Fruit fly (Drosophila melanogaster) whole organism, embryonic: ENCODE measurements around the gene CG5326.

Experiments
- B-H2 ChIP-seq: fragments of 200-800 bp; sonication (Bioruptor generic); optimal IDR thresholded peaks from 2 replicates; lab custom pipeline; 2018; ENCODE audit warnings: missing biosample characterization, mild to moderate bottlenecking, missing genetic modification characterization
- Bgb ChIP-seq: fragments of 200-800 bp; sonication (Bioruptor generic); IDR thresholded peaks from 2 replicates; pipeline ENCODE4 v1.3.6; 2022; ENCODE audit warnings: missing biosample characterization, missing genetic modification characterization; ENCODE audit not compliant: partially characterized antibody
- Blimp-1 ChIP-seq: fragments of 200-800 bp; sonication (Bioruptor generic); optimal IDR thresholded peaks from 3 replicates; lab custom pipeline; 2018; ENCODE audit warnings: missing biosample characterization, missing genetic modification characterization, mild to moderate bottlenecking, moderate library complexity, missing genetic modification reagents
- CG1233 ChIP-seq: fragments of 200-800 bp; sonication (Bioruptor generic); optimal IDR thresholded peaks from 4 replicates; lab custom pipeline; 2018; ENCODE audit warnings: missing biosample characterization, mild to moderate bottlenecking, missing genetic modification characterization
- CG12769 ChIP-seq: fragments of 200-800 bp; sonication (Bioruptor generic); optimal IDR thresholded peaks from 2 replicates; lab custom pipeline; 2019; ENCODE audit warnings: missing biosample characterization, mild to moderate bottlenecking, missing genetic modification characterization, moderate library complexity
- CG13894 ChIP-seq: fragments of 200-800 bp; sonication (Bioruptor generic); optimal IDR thresholded peaks from 3 replicates; lab custom pipeline; 2018; ENCODE audit warnings: missing biosample characterization, mild to moderate bottlenecking, missing genetic modification characterization, moderate library complexity
- CG15514 ChIP-seq: fragments of 200-800 bp; sonication (Bioruptor generic); optimal IDR thresholded peaks from 3 replicates; lab custom pipeline; 2017; ENCODE audit warnings: missing biosample characterization, missing genetic modification characterization, mild to moderate bottlenecking, moderate library complexity, missing genetic modification reagents
- CG17802 ChIP-seq: fragments of 200-800 bp; sonication (Bioruptor generic); optimal IDR thresholded peaks from 2 replicates; lab custom pipeline; 2018; ENCODE audit warnings: missing biosample characterization, mild to moderate bottlenecking, missing genetic modification characterization, moderate library complexity
- CG18619 ChIP-seq: fragments of 200-800 bp; sonication (Bioruptor generic); optimal IDR thresholded peaks from 3 replicates; lab custom pipeline; 2017; ENCODE audit warnings: missing biosample characterization, mild to moderate bottlenecking, missing genetic modification characterization
- CG2889 ChIP-seq: fragments of 200-800 bp; sonication (Bioruptor generic); IDR thresholded peaks from 3 replicates; pipeline ENCODE4 v1.3.6; 2022; ENCODE audit warnings: missing biosample characterization, missing genetic modification characterization
- CG42726 ChIP-seq: fragments of 200-800 bp; sonication (Bioruptor generic); IDR thresholded peaks from 2 replicates; pipeline ENCODE4 v1.3.6; 2022; ENCODE audit warnings: missing biosample characterization, missing genetic modification characterization; ENCODE audit not compliant: partially characterized antibody
- CG43689 ChIP-seq: fragments of 200-800 bp; sonication (Bioruptor generic); IDR thresholded peaks from 2 replicates; pipeline ENCODE4 v1.3.6; 2022; ENCODE audit warnings: missing biosample characterization, missing genetic modification characterization
- CG6765 ChIP-seq: fragments of 200-800 bp; sonication (Bioruptor generic); optimal IDR thresholded peaks from 3 replicates; lab custom pipeline; 2017; ENCODE audit warnings: missing biosample characterization, mild to moderate bottlenecking, missing genetic modification characterization
- CG8290 ChIP-seq, 3 experiments: fragments of 200-800 bp; sonication (Bioruptor generic); optimal IDR thresholded peaks; 2 replicates each; lab custom pipeline; 2016 to 2019; ENCODE audit warnings: missing biosample characterization in 3 of 3, missing genetic modification characterization in 3 of 3, mild to moderate bottlenecking in 2 of 3, moderate library complexity in 1 of 3
- CG8765 ChIP-seq: fragments of 200-800 bp; sonication (Bioruptor generic); IDR thresholded peaks from 2 replicates; pipeline ENCODE4 v1.3.6; 2022; ENCODE audit warnings: missing biosample characterization, missing genetic modification characterization
- CG9797 ChIP-seq: fragments of 200-800 bp; sonication (Bioruptor generic); optimal IDR thresholded peaks from 3 replicates; lab custom pipeline; 2018; ENCODE audit warnings: missing biosample characterization, mild to moderate bottlenecking, missing genetic modification characterization
- CTCF ChIP-seq: fragments of 200-800 bp; sonication (Bioruptor generic); optimal IDR thresholded peaks from 2 replicates; lab custom pipeline; 2017; ENCODE audit warnings: missing biosample characterization, mild to moderate bottlenecking, missing genetic modification characterization, moderate library complexity
- Dip2 ChIP-seq: fragments of 200-800 bp; sonication (Bioruptor generic); IDR thresholded peaks from 2 replicates; pipeline ENCODE4 v1.3.6; 2022; ENCODE audit warnings: missing biosample characterization, missing genetic modification characterization
- Eip74EF ChIP-seq, 2 experiments: fragments of 200-800 bp in 1 of 2; fragments of >200 bp in 1 of 2; sonication (Bioruptor generic) in 1 of 2; optimal IDR thresholded peaks; 2 replicates each; lab custom pipeline; 2017 to 2019; ENCODE audit warnings: missing biosample characterization in 2 of 2, missing genetic modification characterization in 2 of 2, mild to moderate bottlenecking in 1 of 2, moderate library complexity in 1 of 2
- Hmr ChIP-seq: fragments of 200-800 bp; sonication (Bioruptor generic); optimal IDR thresholded peaks from 3 replicates; lab custom pipeline; 2017; ENCODE audit warnings: mild to moderate bottlenecking, missing biosample characterization, missing genetic modification reagents, missing genetic modification characterization
- MTF-1 ChIP-seq: fragments of 200-800 bp; sonication (Bioruptor generic); optimal IDR thresholded peaks from 2 replicates; lab custom pipeline; 2018; ENCODE audit warnings: missing biosample characterization, mild to moderate bottlenecking, missing genetic modification characterization, borderline replicate concordance
- Med ChIP-seq: fragments of 200-800 bp; sonication (Bioruptor generic); peaks from one replicate; lab custom pipeline; 2016; ENCODE audit warnings: missing biosample characterization, missing genetic modification characterization, mild to moderate bottlenecking, inconsistent platforms, moderate library complexity
- Rx ChIP-seq: fragments of 200-800 bp; sonication (Bioruptor generic); IDR thresholded peaks from 2 replicates; pipeline ENCODE4 v1.3.6; 2022; ENCODE audit warnings: missing biosample characterization, missing genetic modification characterization
- Scr ChIP-seq: fragments of 200-800 bp; sonication (Bioruptor generic); IDR thresholded peaks from 2 replicates; pipeline ENCODE4 v1.3.6; 2022; ENCODE audit warnings: missing biosample characterization, missing genetic modification characterization; ENCODE audit not compliant: partially characterized antibody
- Sry-δ ChIP-seq: fragments of 200-800 bp; sonication (Bioruptor generic); optimal IDR thresholded peaks from 2 replicates; lab custom pipeline; 2016; ENCODE audit warnings: missing biosample characterization, missing genetic modification characterization
- TFAM ChIP-seq: fragments of 200-800 bp; sonication (Bioruptor generic); optimal IDR thresholded peaks from 2 replicates; lab custom pipeline; 2017; ENCODE audit warnings: missing biosample characterization, missing genetic modification characterization, inconsistent platforms
- chif ChIP-seq, 2 experiments: fragments of 200-800 bp; sonication (Bioruptor generic); optimal IDR thresholded peaks; 3 replicates each; lab custom pipeline; 2016; ENCODE audit warnings: missing biosample characterization in 2 of 2, missing genetic modification characterization in 2 of 2
- chinmo ChIP-seq: fragments of 200-800 bp; sonication (Bioruptor generic); IDR thresholded peaks from 4 replicates; pipeline ENCODE4 v1.3.6; 2022; ENCODE audit warnings: missing biosample characterization, missing genetic modification characterization; ENCODE audit not compliant: partially characterized antibody
- grn ChIP-seq: fragments of 200-800 bp; sonication (Bioruptor generic); optimal IDR thresholded peaks from 3 replicates; lab custom pipeline; 2017; ENCODE audit warnings: missing biosample characterization, missing genetic modification characterization
- h ChIP-seq: fragments of >200 bp; optimal IDR thresholded peaks from 2 replicates; lab custom pipeline; 2017
- inv ChIP-seq: fragments of 200-800 bp; sonication (Bioruptor generic); IDR thresholded peaks from 2 replicates; pipeline ENCODE4 v1.3.6; 2022; ENCODE audit warnings: missing biosample characterization, missing genetic modification characterization; ENCODE audit not compliant: partially characterized antibody
- oc ChIP-seq: fragments of 200-800 bp; sonication (Bioruptor generic); optimal IDR thresholded peaks from 2 replicates; lab custom pipeline; 2018; ENCODE audit warnings: missing biosample characterization, mild to moderate bottlenecking, missing genetic modification characterization, moderate library complexity
- salm ChIP-seq: fragments of 200-800 bp; sonication (Bioruptor generic); optimal IDR thresholded peaks from 2 replicates; lab custom pipeline; 2018; ENCODE audit warnings: missing biosample characterization, mild to moderate bottlenecking, missing genetic modification characterization
- sc ChIP-seq, 3 experiments: fragments of >200 bp in 2 of 3; fragments of 200-800 bp in 1 of 3; sonication (Bioruptor generic) in 1 of 3; optimal IDR thresholded peaks; 2 replicates in 2 of 3; 3 replicates in 1 of 3; lab custom pipeline; 2017; ENCODE audit warnings: mild to moderate bottlenecking in 1 of 3, missing biosample characterization in 1 of 3, missing genetic modification characterization in 1 of 3, missing genetic modification reagents in 1 of 3
- sd ChIP-seq: fragments of 200-800 bp; sonication (Bioruptor generic); optimal IDR thresholded peaks from 3 replicates; lab custom pipeline; 2018; ENCODE audit warnings: missing biosample characterization, mild to moderate bottlenecking, missing genetic modification characterization, moderate library complexity
- sens ChIP-seq: fragments of 200-800 bp; sonication (Bioruptor generic); peaks from one replicate; lab custom pipeline; 2016; ENCODE audit warnings: missing biosample characterization, missing genetic modification characterization
- slbo ChIP-seq: fragments of 200-800 bp; sonication (Bioruptor generic); IDR thresholded peaks from 2 replicates; pipeline ENCODE4 v1.3.6; 2022; ENCODE audit warnings: missing biosample characterization, missing genetic modification characterization
- tx ChIP-seq: fragments of 200-800 bp; sonication (Bioruptor generic); optimal IDR thresholded peaks from 2 replicates; lab custom pipeline; 2016; ENCODE audit warnings: missing biosample characterization, missing genetic modification characterization
- vfl ChIP-seq: fragments of 200-800 bp; sonication (Bioruptor generic); optimal IDR thresholded peaks from 2 replicates; lab custom pipeline; 2016; ENCODE audit warnings: missing biosample characterization, missing genetic modification characterization
- zf30C ChIP-seq: fragments of 200-800 bp; sonication (Bioruptor generic); optimal IDR thresholded peaks from 3 replicates; lab custom pipeline; 2018; ENCODE audit warnings: missing biosample characterization, mild to moderate bottlenecking, missing genetic modification characterization

Gene CG5326

DNA sequence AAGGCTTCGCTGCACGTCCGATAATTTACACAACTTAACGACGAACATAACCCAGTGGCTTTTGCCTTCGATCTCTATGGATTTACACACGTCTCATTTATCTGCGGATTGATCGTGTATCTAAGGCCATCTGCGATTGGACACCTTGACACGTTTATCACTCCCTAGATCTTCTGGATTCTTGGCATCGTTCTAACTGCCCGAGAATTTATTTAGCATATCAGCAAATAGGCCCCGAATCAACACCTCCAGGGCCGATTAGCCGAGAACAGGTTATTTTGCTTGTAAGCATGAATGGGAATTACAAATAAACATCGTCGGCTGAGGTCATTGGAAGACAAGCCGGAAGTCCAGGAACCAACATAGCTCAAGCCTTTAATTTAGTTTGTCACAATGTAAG lies 28.8 kb upstream of the CG5326 start (continued):
- TF ChIP-seq CG6765 (GFP tag; lab: Kevin White, UChicago) (no peak), B-H2 (no peak), MTF-1 (GFP tag; lab: Kevin White, UChicago) (no peak), CG43689 (no peak), slbo (no peak), CG8290 (GFP tag; optimal IDR thresholded peaks at IDR 0.05; lab: Kevin White, UChicago) (no peak), CG8290 (tag; optimal IDR thresholded peaks at IDR 0.05; lab: Kevin White, UChicago) (no peak)

DNA sequence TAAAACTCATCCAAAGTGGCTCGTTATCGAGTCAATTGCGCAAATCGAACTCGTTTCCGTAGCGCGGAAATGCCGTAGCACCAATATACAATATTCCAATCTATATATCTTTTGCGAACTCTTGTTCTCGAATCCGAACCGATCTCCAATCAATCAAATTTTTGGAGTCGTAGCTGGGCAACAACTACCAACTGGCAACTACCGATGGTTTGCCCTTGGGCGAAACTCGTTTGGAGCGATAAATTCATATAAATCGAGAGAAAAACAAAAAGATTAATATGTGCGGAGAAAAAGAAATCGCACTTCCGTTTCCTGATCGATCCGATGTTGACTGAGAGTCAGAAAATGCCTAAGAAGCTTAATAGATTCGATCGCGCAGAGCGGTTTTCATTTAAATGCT lies 26.0 kb upstream of the CG5326 start:
- TF ChIP-seq chif (GFP tag; optimal IDR thresholded peaks at IDR 0.05; lab: Kevin White, UChicago) (no peak), CG17802 (no peak), CG9797 (GFP tag; lab: Kevin White, UChicago) (no peak), CG12769 (peak; percentile 1), grn (GFP tag; lab: Kevin White, UChicago) (no peak), CG42726 (GFP tag; lab: Robert Waterston, UW) (no peak), Blimp-1 (GFP tag; lab: Kevin White, UChicago) (no peak), Sry-δ (GFP tag; lab: Kevin White, UChicago) (no peak), oc (tag; lab: Kevin White, UChicago) (no peak), vfl (GFP tag; lab: Kevin White, UChicago) (no peak), sd (tag; lab: Kevin White, UChicago) (peak; percentile 28), CG8765 (GFP tag; lab: Robert Waterston, UW) (no peak), Med (GFP tag; lab: Kevin White, UChicago) (no peak), Hmr (GFP tag; lab: Kevin White, UChicago) (no peak), CG13894 (tag; lab: Kevin White, UChicago) (peak; percentile 99), slbo (no peak), zf30C (no peak), TFAM (GFP tag; lab: Kevin White, UChicago) (no peak), chinmo (GFP tag; lab: Robert Waterston, UW) (peak; percentile 63; the same call in 2 of the 4 replicates), Bgb (GFP tag; lab: Robert Waterston, UW) (no peak), Eip74EF (GFP tag; optimal IDR thresholded peaks at IDR 0.05; lab: Kevin White, UChicago) (peak in 1 of 2 experiments; percentile 86), CG15514 (GFP tag; lab: Kevin White, UChicago) (no peak), CG2889 (GFP tag; lab: Robert Waterston, UW) (no peak)

DNA sequence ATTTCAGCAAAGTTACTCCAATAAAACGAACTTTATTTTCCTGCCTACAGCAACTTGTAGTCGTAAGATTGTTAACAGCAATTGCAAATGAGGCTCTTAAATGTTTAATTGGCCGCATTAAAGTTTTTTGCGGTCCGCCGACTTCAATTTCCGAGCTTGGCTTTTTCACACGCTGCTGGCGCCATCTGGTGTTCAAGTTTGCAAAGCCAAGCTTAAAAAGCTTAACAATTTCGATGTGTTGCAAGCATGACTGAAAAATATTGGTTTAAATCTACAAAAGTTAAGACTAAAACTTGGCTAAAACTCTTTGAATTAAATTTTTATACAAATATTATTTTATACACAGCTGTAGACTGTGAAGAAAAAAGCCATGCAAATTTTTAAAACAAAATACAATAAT lies 25.0 kb upstream of the CG5326 start:
- TF ChIP-seq sc (optimal IDR thresholded peaks at IDR 0.05; lab: Kevin White, UChicago), result no peak
- TF ChIP-seq sc (GFP tag; optimal IDR thresholded peaks at IDR 0.05; lab: Kevin White, UChicago), result no peak
- TF ChIP-seq salm (tag; lab: Kevin White, UChicago), result no peak
- TF ChIP-seq Rx, result no peak
- TF ChIP-seq CG18619 (GFP tag; lab: Kevin White, UChicago), result no peak
- TF ChIP-seq Scr (GFP tag; lab: Robert Waterston, UW), result no peak
- TF ChIP-seq inv (GFP tag; lab: Robert Waterston, UW), result no peak
- no peak for TF ChIP-seq tx (GFP tag; lab: Kevin White, UChicago)
- TF ChIP-seq CG1233 (GFP tag; lab: Kevin White, UChicago), result no peak
- TF ChIP-seq sens (GFP tag; lab: Kevin White, UChicago), result peak; percentile 38
- TF ChIP-seq CTCF (GFP tag; lab: Kevin White, UChicago), result peak; percentile 90
- peak; percentile 84 for TF ChIP-seq Dip2 (GFP tag; lab: Robert Waterston, UW)
- no peak for TF ChIP-seq h (lab: Kevin White, UChicago)
- TF ChIP-seq, all 482 proteins: peak for 3
